Worm (Caenorhabditis elegans): Measurements from ENCODE around the gene Y4C6B.1.
"Not testable (repeated sequence)": the region's sequence is repeated elsewhere in the genome, so short reads cannot be mapped to it uniquely, and the experiment has no call there.

Y4C6B.1 gene

DNA sequence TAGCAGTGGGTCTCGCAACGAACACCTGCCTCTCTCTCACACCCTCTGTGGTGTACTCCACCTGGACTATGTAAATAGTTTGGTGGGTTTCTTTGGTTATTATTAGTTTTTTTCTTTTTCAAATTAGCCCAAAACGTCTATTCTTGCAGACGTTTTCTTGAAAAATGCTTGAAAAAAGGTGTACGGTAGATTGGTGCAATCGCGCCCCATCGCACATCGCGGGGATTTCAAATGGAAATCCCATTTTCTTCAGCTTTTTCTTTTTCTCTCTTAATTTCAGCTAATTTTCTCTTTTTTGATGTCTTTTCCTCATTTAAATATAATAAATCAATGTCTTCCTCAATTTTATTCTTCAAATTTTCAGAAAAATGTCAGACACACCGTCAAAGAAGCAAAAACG lies at the start of gene Y4C6B.1:
Gene Y4C6B.1 (plus strand): TSS at position 365 of the 400 bp plus-strand sequence.
- TF ChIP-seq alr-1 (tag; optimal IDR thresholded peaks at IDR 0.05), result no peak
- TF ChIP-seq skn-1 (tag; optimal IDR thresholded peaks at IDR 0.05), result no peak
- TF ChIP-seq unc-55 (GFP tag; optimal IDR thresholded peaks at IDR 0.05), result peak; percentile 16
- TF ChIP-seq ceh-82 (tag; optimal IDR thresholded peaks at IDR 0.05), result no peak
- TF ChIP-seq lsy-2 (tag; optimal IDR thresholded peaks at IDR 0.05), result peak in 1 of 2 experiments; percentile 87

DNA sequence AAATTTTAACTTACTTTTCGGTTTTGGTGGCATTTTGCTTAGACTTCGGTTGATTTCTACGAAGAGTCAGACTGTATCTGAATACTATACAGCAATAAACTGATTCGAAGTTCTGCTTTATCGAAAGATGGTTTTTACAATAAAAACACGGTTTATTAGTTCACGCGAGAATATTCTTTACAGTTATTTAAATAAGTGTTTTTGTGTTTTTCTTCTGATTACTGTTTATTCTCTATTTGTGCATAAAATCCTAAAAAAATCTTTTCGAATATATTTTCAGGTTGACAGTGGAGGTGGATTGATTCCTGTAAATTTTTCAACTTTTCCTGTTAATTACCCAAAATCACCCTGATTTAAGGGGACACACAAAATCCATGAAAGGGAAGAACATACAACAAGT lies 48.2 kb upstream of the Y4C6B.1 start, which contains the start of gene ZK354.8:
Gene ZK354.8 (minus strand): TSS at position 101 of the 400 bp plus-strand sequence.
- TF ChIP-seq sem-4 (tag; optimal IDR thresholded peaks at IDR 0.05), result no peak
- no peak for TF ChIP-seq ztf-11 (tag; optimal IDR thresholded peaks at IDR 0.05)
- TF ChIP-seq ZK546.5 (tag; optimal IDR thresholded peaks at IDR 0.05), result no peak

DNA sequence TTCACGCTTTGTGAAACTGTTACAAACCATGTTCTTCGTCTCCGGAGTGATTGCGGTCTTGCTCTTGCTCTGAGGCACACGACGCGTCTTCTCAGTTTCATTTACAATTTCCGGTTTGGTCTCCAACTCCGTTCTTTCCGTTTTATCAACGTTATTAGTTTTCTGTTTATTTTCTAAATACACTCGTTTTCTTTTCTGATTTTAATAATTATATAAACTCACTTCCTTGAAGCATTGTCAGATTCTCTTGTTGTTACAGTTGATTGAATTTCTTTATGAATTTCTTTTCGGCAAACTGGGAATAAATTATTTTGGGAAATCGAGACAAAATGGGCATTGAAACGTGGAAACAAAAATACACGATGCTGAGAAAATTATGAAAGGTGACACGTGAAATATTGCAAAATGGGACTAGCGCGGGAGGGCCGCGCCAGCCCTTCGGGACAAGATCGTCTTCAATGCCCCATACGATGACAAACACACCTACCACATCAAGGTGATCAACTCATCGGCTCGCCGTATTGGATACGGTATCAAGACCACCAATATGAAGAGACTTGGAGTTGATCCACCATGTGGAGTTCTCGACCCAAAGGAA lies 46.1 kb upstream of the Y4C6B.1 start, which contains the start of the genes ZK354.9 and msp-58:
Gene ZK354.9 (minus strand): TSS at position 101 of the 598 bp plus-strand sequence.
Gene msp-58 (plus strand): TSS at position 548 of the 598 bp plus-strand sequence.
- not testable (repeated sequence) for TF ChIP-seq elt-3, ceh-16, lin-11 (tag; optimal IDR thresholded peaks at IDR 0.05)

DNA sequence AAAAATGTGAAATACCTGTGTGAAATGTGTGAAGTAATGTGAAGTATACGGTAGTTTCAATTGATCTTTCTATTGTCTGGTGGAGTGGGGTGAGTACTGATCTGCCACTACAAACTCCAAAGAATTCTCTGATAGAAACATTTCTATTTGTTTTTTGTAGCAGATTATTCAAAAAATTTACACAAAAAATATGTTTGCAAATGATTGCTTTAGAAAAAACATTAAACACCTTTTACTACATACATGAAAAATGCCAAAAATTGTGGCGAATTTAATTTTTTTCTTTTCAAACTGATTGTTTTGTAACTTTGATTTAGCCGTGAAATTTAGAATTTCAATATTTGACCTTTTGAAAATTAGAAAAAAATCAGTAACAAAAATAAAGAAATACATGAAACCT lies 44.5 kb upstream of the Y4C6B.1 start, which contains the start of gene ZK354.3:
Gene ZK354.3 (plus strand): TSS at position 301 of the 400 bp plus-strand sequence.
- TF ChIP-seq dmd-4 (tag; optimal IDR thresholded peaks at IDR 0.05) (no peak), Y55F3AM.14 (GFP tag; optimal IDR thresholded peaks at IDR 0.05) (no peak), peb-1 (tag; optimal IDR thresholded peaks at IDR 0.05) (no peak), ama-1 (optimal IDR thresholded peaks at IDR 0.05) (no peak)

DNA sequence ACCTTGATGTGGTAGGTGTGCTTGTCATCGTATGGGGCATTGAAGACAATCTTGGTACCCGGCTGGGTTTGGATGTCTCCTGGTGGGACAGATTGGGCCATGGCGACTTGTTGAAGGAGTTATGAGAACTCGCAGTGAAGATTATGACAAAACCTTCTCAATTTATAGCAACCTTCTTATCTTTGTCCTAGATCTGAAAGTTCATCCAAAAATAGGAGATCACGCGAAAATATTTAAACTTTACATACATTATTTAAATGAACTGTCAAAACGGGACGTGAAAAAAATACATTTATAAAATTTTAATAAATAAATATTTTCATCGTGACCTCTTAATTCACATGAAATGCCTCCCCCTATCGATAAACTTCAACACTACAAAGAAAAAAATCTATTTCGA lies 41.3 kb upstream of the Y4C6B.1 start, which contains the start of the genes msp-59 and ZK354.2:
Gene msp-59 (minus strand): TSS at position 101 of the 400 bp plus-strand sequence.
Gene ZK354.2 (plus strand): TSS at position 395 of the 400 bp plus-strand sequence.
- not testable (repeated sequence) for TF ChIP-seq mdl-1 (tag; optimal IDR thresholded peaks at IDR 0.05); ama-1 (optimal IDR thresholded peaks at IDR 0.05); sem-4 (tag; optimal IDR thresholded peaks at IDR 0.05)

DNA sequence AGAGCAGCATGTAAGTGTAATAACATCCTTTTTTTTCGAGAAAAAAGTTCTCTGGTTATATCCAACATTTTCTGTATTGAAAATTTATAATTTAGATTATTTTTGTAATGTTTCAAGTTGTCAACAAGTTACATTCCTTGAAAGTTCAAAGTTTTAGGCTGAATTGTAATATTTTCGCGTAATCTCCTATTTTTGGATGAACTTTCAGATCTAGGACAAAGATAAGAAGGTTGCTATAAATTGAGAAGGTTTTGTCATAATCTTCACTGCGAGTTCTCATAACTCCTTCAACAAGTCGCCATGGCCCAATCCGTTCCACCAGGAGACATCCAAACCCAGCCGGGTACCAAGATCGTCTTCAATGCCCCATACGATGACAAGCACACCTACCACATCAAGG lies 38.1 kb upstream of the Y4C6B.1 start, which contains the start of gene msp-65:
Gene msp-65 (plus strand): TSS at position 301 of the 400 bp plus-strand sequence.
- TF ChIP-seq ama-1 (optimal IDR thresholded peaks at IDR 0.05); mab-5 (tag; optimal IDR thresholded peaks at IDR 0.05); F13H6.1 (tag; optimal IDR thresholded peaks at IDR 0.05): not testable (repeated sequence)

DNA sequence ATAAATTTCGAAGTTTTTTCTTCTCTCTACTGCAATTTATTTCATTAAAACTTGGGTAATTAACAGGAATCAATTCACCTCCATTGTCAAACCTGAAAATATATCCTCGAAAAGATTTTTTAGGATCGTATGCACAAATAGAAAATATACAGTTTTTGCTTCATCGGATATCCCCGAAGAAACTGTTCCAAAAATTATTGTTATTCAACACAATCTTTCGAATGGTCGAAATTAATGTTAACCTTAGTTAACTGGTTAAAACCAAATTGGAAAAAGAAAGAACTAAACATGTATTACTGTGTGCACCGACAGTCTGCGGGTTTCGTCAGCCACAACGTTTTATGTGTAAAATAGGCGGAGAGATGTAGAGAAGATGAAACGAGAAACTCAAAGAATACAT lies 37.2 kb upstream of the Y4C6B.1 start:
- TF ChIP-seq C34F6.9 (tag; optimal IDR thresholded peaks at IDR 0.05), result no peak
- TF ChIP-seq snpc-4 (tag; optimal IDR thresholded peaks at IDR 0.05), result peak; percentile 95
- TF ChIP-seq ama-1 (optimal IDR thresholded peaks at IDR 0.05), result peak; percentile 87
- TF ChIP-seq nhr-11 (tag; optimal IDR thresholded peaks at IDR 0.05), result no peak
- no peak for TF ChIP-seq skn-1 (tag; optimal IDR thresholded peaks at IDR 0.05)
- TF ChIP-seq crh-2 (tag; optimal IDR thresholded peaks at IDR 0.05), result peak; percentile 25
- no peak for TF ChIP-seq ztf-11 (tag; optimal IDR thresholded peaks at IDR 0.05)
- TF ChIP-seq sma-9 (GFP tag; optimal IDR thresholded peaks at IDR 0.05), result peak; percentile 27
- no peak for TF ChIP-seq sma-9 (tag; optimal IDR thresholded peaks at IDR 0.05)
- TF ChIP-seq Y55F3AM.14 (GFP tag; optimal IDR thresholded peaks at IDR 0.05), result no peak
- peak; percentile 27 for TF ChIP-seq nhr-6 (tag; optimal IDR thresholded peaks at IDR 0.05)
- TF ChIP-seq ztf-4 (tag; optimal IDR thresholded peaks at IDR 0.05), result no peak
- peak; percentile 58 for TF ChIP-seq gmeb-1 (tag; optimal IDR thresholded peaks at IDR 0.05)
- TF ChIP-seq nhr-129 (tag; optimal IDR thresholded peaks at IDR 0.05), result no peak
- TF ChIP-seq zag-1 (tag; optimal IDR thresholded peaks at IDR 0.05), result no peak
- peak; percentile 16 for TF ChIP-seq nhr-21 (tag; optimal IDR thresholded peaks at IDR 0.05)
- TF ChIP-seq sma-3 (GFP tag; optimal IDR thresholded peaks at IDR 0.05), result peak; percentile 63
- TF ChIP-seq F13H6.1 (tag; optimal IDR thresholded peaks at IDR 0.05), result peak; percentile 5
- TF ChIP-seq alr-1 (tag; optimal IDR thresholded peaks at IDR 0.05), result no peak
- peak; percentile 2 for TF ChIP-seq fos-1 (tag; optimal IDR thresholded peaks at IDR 0.05)
- TF ChIP-seq lin-39 (tag; optimal IDR thresholded peaks at IDR 0.05), result no peak

All from whole organism, L2 larva.